Worm (Caenorhabditis elegans) whole organism, L2 larva: ENCODE measurements around the gene ges-1.
A peak's percentile ranks its signal among the peaks of the same experiment; 100 is the strongest.

Source experiments
- ceh-82 ChIP-seq: fragments of 150-350 bp; optimal IDR thresholded peaks from 2 replicates; lab custom pipeline; 2014; ENCODE audit warnings: missing biosample characterization, missing genetic modification characterization
- lin-39 ChIP-seq: fragments of 150-350 bp; optimal IDR thresholded peaks from 2 replicates; lab custom pipeline; 2014; ENCODE audit warnings: missing biosample characterization, missing genetic modification reagents, missing genetic modification characterization
- mbf-1 ChIP-seq: sonication (generic microtip); optimal IDR thresholded peaks from 2 replicates; lab custom pipeline; 2017; ENCODE audit warnings: missing biosample characterization, missing genetic modification characterization
- mdl-1 ChIP-seq, 2 experiments: fragments of 150-350 bp in 1 of 2; sonication (generic microtip) in 1 of 2; optimal IDR thresholded peaks; 2 replicates each; lab custom pipeline; 2017; ENCODE audit warnings: missing biosample characterization in 2 of 2, missing genetic modification characterization in 2 of 2
- nhr-237 ChIP-seq: fragments of 150-350 bp; optimal IDR thresholded peaks from 2 replicates; lab custom pipeline; 2014; ENCODE audit warnings: missing biosample characterization, missing genetic modification characterization
- nhr-77 ChIP-seq: fragments of 150-350 bp; optimal IDR thresholded peaks from 2 replicates; lab custom pipeline; 2014; ENCODE audit warnings: missing biosample characterization, missing genetic modification characterization
- ztf-11 ChIP-seq: sonication (generic microtip); optimal IDR thresholded peaks from 2 replicates; lab custom pipeline; 2017; ENCODE audit warnings: missing biosample characterization, missing genetic modification characterization
- ztf-4 ChIP-seq: fragments of 150-350 bp; optimal IDR thresholded peaks from 2 replicates; lab custom pipeline; 2014; ENCODE audit warnings: missing biosample characterization, missing genetic modification characterization

DNA sequence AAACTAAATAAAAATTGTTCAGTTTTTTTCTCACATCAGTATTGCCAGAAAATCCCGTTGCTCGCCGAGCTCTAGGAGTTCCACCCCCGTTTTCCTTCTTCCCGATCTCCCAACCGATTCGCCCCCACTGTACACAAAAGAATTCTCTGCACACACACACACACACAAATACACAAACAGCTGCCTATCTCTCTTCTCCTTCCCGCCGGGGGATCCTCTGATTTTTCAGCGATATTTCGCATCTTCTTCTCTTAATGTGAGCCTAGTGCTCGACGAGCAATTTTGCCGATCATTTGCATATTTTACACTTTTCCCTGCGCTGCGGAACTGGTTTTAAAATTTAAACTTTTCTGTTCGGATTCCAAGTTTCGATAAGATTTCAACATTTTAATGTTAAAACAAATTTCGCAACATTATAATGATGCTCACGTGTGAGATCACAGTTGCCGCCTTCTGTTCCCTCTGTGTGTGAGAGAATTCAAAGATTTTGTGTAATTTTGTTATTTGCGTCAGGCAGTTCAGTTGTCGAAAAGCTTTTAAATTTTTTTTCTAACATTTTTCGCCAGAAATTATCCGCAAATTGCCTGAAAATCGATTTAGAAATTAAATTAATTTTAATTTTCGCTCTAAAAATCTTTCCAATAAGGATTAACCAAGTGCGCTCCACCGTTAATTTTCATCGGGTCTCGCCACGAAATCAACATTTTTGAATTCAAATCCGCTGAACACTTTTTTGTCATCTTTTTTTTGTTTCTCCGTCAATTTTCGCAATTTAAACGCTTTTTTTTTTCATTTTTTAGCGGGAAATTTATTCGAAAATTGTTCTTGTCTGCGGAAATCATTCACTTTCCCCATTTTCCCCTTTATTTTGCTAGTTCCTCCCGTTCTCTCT is 39.4 kb upstream of the ges-1 start:
- TF ChIP-seq ztf-11 (tag; lab: Kevin White, UChicago) (no peak), ztf-4 (peak; percentile 32), nhr-77 (tag; lab: Kevin White, UChicago) (no peak), nhr-237 (tag; lab: Kevin White, UChicago) (no peak), lin-39 (tag; lab: Kevin White, UChicago) (no peak), ceh-82 (tag; lab: Kevin White, UChicago) (no peak), mdl-1 (tag; optimal IDR thresholded peaks at IDR 0.05; lab: Kevin White, UChicago) (peak in 1 of 2 experiments; percentile 10), mbf-1 (tag; lab: Kevin White, UChicago) (no peak)
